Worm (Caenorhabditis elegans): ENCODE measurements around the gene efr-3.
A peak's percentile ranks its signal among the peaks of the same experiment; 100 is the strongest.

efr-3 gene

ce11 chrII:6355396-6356346 lies 34.7 kb upstream of the efr-3 start, which contains the start of gene C32D5.11 (continued):
- TF ChIP-seq nhr-71 (tag; optimal IDR thresholded peaks at IDR 0.05) = peak; percentile 89
- no peak for TF ChIP-seq hlh-17 (GFP tag; optimal IDR thresholded peaks at IDR 0.05; ENCODE audit: borderline replicate concordance)
- peak; percentile 51 to 77 (median 70) for TF ChIP-seq ceh-82 (tag; optimal IDR thresholded peaks at IDR 0.05)
- TF ChIP-seq lin-35 (GFP tag; optimal IDR thresholded peaks at IDR 0.05) = peak; percentile 80 to 86
- TF ChIP-seq ceh-90 (tag; optimal IDR thresholded peaks at IDR 0.05) = no peak
- peak; percentile 35 for TF ChIP-seq fos-1 (tag; optimal IDR thresholded peaks at IDR 0.05)
- peak; percentile 16 for TF ChIP-seq snpc-4 (tag; optimal IDR thresholded peaks at IDR 0.05)
- no peak for TF ChIP-seq aha-1 (tag; optimal IDR thresholded peaks at IDR 0.05)
- TF ChIP-seq nhr-90 (tag; optimal IDR thresholded peaks at IDR 0.05; ENCODE audit: poor library complexity) = peak; percentile 47
- peak; percentile 17 for TF ChIP-seq pax-3 (tag; optimal IDR thresholded peaks at IDR 0.05)
- no peak for TF ChIP-seq alr-1 (tag; optimal IDR thresholded peaks at IDR 0.05; ENCODE audit: borderline replicate concordance)
- TF ChIP-seq tbx-2 (tag; optimal IDR thresholded peaks at IDR 0.05) = peak; percentile 73
- peak; percentile 63 for TF ChIP-seq irx-1 (tag; optimal IDR thresholded peaks at IDR 0.05)
- no peak for TF ChIP-seq ztf-11 (tag; optimal IDR thresholded peaks at IDR 0.05)
- TF ChIP-seq lsy-2 (tag; optimal IDR thresholded peaks at IDR 0.05) = peak; percentile 82 to 86
- peak in 2 of 6 experiments; percentile 17 to 45 for TF ChIP-seq elt-3 (tag; optimal IDR thresholded peaks at IDR 0.05)
- peak; percentile 48 for TF ChIP-seq jun-1 (tag; optimal IDR thresholded peaks at IDR 0.05)
- no peak for TF ChIP-seq unc-98 (GFP tag; IDR thresholded peaks at IDR 0.05)
- TF ChIP-seq efl-3 (GFP tag; optimal IDR thresholded peaks at IDR 0.05) = no peak
- peak; percentile 57 for TF ChIP-seq lin-15B (tag; optimal IDR thresholded peaks at IDR 0.05)
- TF ChIP-seq F16B12.6 (tag; optimal IDR thresholded peaks at IDR 0.05) = peak; percentile 54
- peak; percentile 83 for TF ChIP-seq swsn-7 (tag; optimal IDR thresholded peaks at IDR 0.05)
- TF ChIP-seq lin-39 (tag; optimal IDR thresholded peaks at IDR 0.05) = peak; percentile 12
- no peak for TF ChIP-seq nhr-28 (tag; optimal IDR thresholded peaks at IDR 0.05)
- no peak for TF ChIP-seq mef-2 (tag; optimal IDR thresholded peaks at IDR 0.05)
- TF ChIP-seq C34B4.2 (tag; optimal IDR thresholded peaks at IDR 0.05) = no peak
- peak; percentile 85 for TF ChIP-seq mep-1 (tag; optimal IDR thresholded peaks at IDR 0.05)
- TF ChIP-seq rnt-1 (tag; optimal IDR thresholded peaks at IDR 0.05) = peak; percentile 86
- no peak for TF ChIP-seq tlp-1 (tag; optimal IDR thresholded peaks at IDR 0.05)
- peak; percentile 91 for TF ChIP-seq lin-14 (GFP tag; optimal IDR thresholded peaks at IDR 0.05)
- TF ChIP-seq fkh-4 (tag; optimal IDR thresholded peaks at IDR 0.05; ENCODE audit: borderline replicate concordance) = no peak

ce11 chrII:6351887-6352286 lies 30.9 kb upstream of the efr-3 start, which contains the start of gene C32D5.10:
TSS of gene C32D5.10 (minus strand) at chrII:6351987.
- no peak for TF ChIP-seq hlh-4 (tag; optimal IDR thresholded peaks at IDR 0.05)
- no peak for TF ChIP-seq elt-3 (tag; optimal IDR thresholded peaks at IDR 0.05)
- TF ChIP-seq ceh-8 (GFP tag; optimal IDR thresholded peaks at IDR 0.05) = no peak
- TF ChIP-seq mep-1 (tag; optimal IDR thresholded peaks at IDR 0.05) = no peak
- no peak for TF ChIP-seq dpl-1 (GFP tag; optimal IDR thresholded peaks at IDR 0.05)
- no peak for TF ChIP-seq snu-23 (GFP tag; optimal IDR thresholded peaks at IDR 0.05)
- TF ChIP-seq nhr-237 (tag; optimal IDR thresholded peaks at IDR 0.05) = no peak
- no peak for TF ChIP-seq nhr-90 (tag; optimal IDR thresholded peaks at IDR 0.05; ENCODE audit: poor library complexity)
- TF ChIP-seq swsn-7 (tag; optimal IDR thresholded peaks at IDR 0.05) = no peak
- TF ChIP-seq sptf-1 (tag; optimal IDR thresholded peaks at IDR 0.05) = no peak
- no peak for TF ChIP-seq ztf-4 (tag; optimal IDR thresholded peaks at IDR 0.05)
- no peak for TF ChIP-seq nhr-84 (tag; optimal IDR thresholded peaks at IDR 0.05)

Data from whole organism, L1 larva.